Worm (Caenorhabditis elegans) whole organism, young adult: Measurements from ENCODE around the gene C50F4.9.

Source experiments
- F49E8.2 ChIP-seq: sonication (generic microtip); optimal IDR thresholded peaks from 3 replicates; lab custom pipeline; 2017; ENCODE audit warnings: missing genetic modification characterization, mild to moderate bottlenecking, missing compliant biosample characterization, antibody characterized with exemption, moderate library complexity; ENCODE audit not compliant: insufficient read depth
- F57A8.1 ChIP-seq: fragments of 200-800 bp; sonication (Bioruptor generic); optimal IDR thresholded peaks from 2 replicates; lab custom pipeline; 2018; ENCODE audit warnings: mild to moderate bottlenecking, missing genetic modification characterization, moderate library complexity, missing compliant biosample characterization
- Y67H2A.10 ChIP-seq: fragments of 200-800 bp; sonication (Bioruptor generic); conservative IDR thresholded peaks from 2 replicates; pipeline ENCODE4 v1.3.6; 2022; ENCODE audit warnings: missing genetic modification reagents, missing genetic modification characterization, missing compliant biosample characterization
- ama-1 ChIP-seq, 3 experiments: fragments of 150-350 bp in 1 of 3; sonication (generic microtip) in 2 of 3; optimal IDR thresholded peaks; 2 replicates each; lab custom pipeline; 2014 to 2018; ENCODE audit warnings: missing biosample characterization in 2 of 3, missing genetic modification characterization in 2 of 3, missing genetic modification reagents in 2 of 3
- dpff-1 ChIP-seq: sonication (generic microtip); optimal IDR thresholded peaks from 2 replicates; lab custom pipeline; 2017; ENCODE audit warnings: mild to moderate bottlenecking, missing genetic modification characterization, missing compliant biosample characterization
- egrh-3 ChIP-seq: fragments of 200-800 bp; sonication (Bioruptor generic); IDR thresholded peaks from 2 replicates; pipeline ENCODE4 v1.3.6; 2022; ENCODE audit warnings: missing genetic modification reagents, missing genetic modification characterization, missing compliant biosample characterization
- ets-4 ChIP-seq: fragments of 200-800 bp; sonication (Bioruptor generic); optimal IDR thresholded peaks from 2 replicates; lab custom pipeline; 2018; ENCODE audit warnings: mild to moderate bottlenecking, missing genetic modification characterization, missing compliant biosample characterization
- snpc-4 ChIP-seq, 5 experiments: fragments of 150-350 bp in 1 of 5; sonication (generic microtip) in 4 of 5; optimal IDR thresholded peaks; 2 replicates each; lab custom pipeline; 2014 to 2018; ENCODE audit warnings: missing genetic modification characterization in 5 of 5, missing biosample characterization in 3 of 5, antibody characterized with exemption in 2 of 5, mild to moderate bottlenecking in 2 of 5, missing compliant biosample characterization in 2 of 5, missing genotype in 2 of 5, moderate library complexity in 2 of 5, missing genetic modification reagents in 1 of 5
- tbp1 ChIP-seq: fragments of 200-800 bp; sonication (Bioruptor generic); optimal IDR thresholded peaks from 2 replicates; lab custom pipeline; 2018; ENCODE audit warnings: mild to moderate bottlenecking, missing genetic modification characterization, missing compliant biosample characterization
- zfh-2 ChIP-seq: fragments of 200-800 bp; sonication (Bioruptor generic); conservative IDR thresholded peaks from 2 replicates; pipeline ENCODE4 v1.3.6; 2022; ENCODE audit warnings: missing genetic modification reagents, missing genetic modification characterization, missing compliant biosample characterization
- ztf-3 ChIP-seq: fragments of 200-800 bp; sonication (Bioruptor generic); optimal IDR thresholded peaks from 2 replicates; lab custom pipeline; 2018; ENCODE audit warnings: mild to moderate bottlenecking, missing genetic modification characterization, missing compliant biosample characterization

ce11 chrV:9570197-9570596, 46.2 kb upstream of the C50F4.9 start, which contains the start of gene F25B3.5:
- no peak for TF ChIP-seq ztf-3 (GFP tag; lab: Kevin White, UChicago)
- no peak for TF ChIP-seq ets-4 (GFP tag; lab: Kevin White, UChicago)
- no peak for TF ChIP-seq F57A8.1
- no peak for TF ChIP-seq egrh-3
- TF ChIP-seq F49E8.2 (tag; lab: Kevin White, UChicago): no peak
- TF ChIP-seq Y67H2A.10 (GFP tag; lab: Robert Waterston, UW): no peak
- no peak for TF ChIP-seq tbp1 (GFP tag; lab: Kevin White, UChicago)
- TF ChIP-seq snpc-4 (GFP tag; optimal IDR thresholded peaks at IDR 0.05; lab: Kevin White, UChicago): no peak
- TF ChIP-seq snpc-4 (tag; optimal IDR thresholded peaks at IDR 0.05; lab: Kevin White, UChicago): no peak
- no peak for TF ChIP-seq dpff-1
- no peak for TF ChIP-seq zfh-2 (GFP tag; lab: Robert Waterston, UW)
- TF ChIP-seq ama-1 (optimal IDR thresholded peaks at IDR 0.05; lab: Kevin White, UChicago): no peak
- no peak for TF ChIP-seq ama-1 (GFP tag; optimal IDR thresholded peaks at IDR 0.05; lab: Kevin White, UChicago)
